Fruit fly (Drosophila melanogaster): ENCODE results near the gene CG42714.

The CG42714 gene

DNA sequence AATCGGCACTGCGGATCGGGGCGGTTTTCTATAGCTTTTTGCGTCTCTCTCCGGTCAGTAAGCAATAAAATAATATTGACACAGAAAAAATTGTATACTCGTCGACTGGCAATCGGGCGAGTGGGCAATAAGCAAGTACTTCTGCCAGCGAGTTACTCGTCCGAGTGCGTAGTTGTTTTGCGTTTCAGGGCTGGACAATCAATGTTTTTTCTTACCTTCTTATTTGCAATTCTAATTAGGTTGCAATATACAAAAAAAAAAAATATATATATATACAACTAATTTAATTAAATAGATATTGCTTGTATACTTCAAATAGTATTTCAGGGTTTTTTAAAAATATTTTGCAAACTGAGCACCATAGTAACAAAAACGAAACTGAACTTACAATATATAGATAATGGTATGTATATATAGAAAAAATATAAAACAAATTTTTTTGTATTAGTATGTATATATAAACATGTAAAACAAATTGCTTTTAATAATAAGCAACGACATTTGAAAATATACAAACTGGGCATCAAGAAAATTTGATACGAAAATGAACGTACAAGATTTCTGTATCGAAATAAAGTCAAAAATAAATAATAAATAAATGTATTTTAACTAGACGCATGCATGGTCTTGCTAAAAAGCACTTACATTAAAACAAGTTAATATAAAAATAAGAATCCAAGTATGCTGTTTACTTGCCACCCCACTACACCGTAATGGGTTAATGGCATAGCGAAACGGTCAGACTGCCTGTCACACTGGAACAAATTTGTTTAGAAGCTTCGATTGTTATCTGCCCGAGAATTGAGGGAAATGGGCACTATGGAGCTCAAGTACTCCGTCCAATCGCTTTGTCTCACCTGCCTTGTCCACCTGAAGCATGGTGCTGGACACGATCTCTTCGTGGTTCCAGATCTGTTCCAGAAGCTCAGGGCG is 44.6 kb downstream of the CG42714 start, which contains the start of the genes D19A and CG7386 (continued):
- peak; percentile 41 for TF ChIP-seq Atf-2 (GFP tag; optimal IDR thresholded peaks at IDR 0.05)
- TF ChIP-seq CG7839 (tag; optimal IDR thresholded peaks at IDR 0.05) = peak; percentile 61
- TF ChIP-seq CG4360 (GFP tag; IDR thresholded peaks at IDR 0.05) = no peak
- TF ChIP-seq CG15514 (GFP tag; optimal IDR thresholded peaks at IDR 0.05) = peak; percentile 76
- peak; percentile 39; the same call in 1 of the 2 replicates for TF ChIP-seq CG14667 (GFP tag; IDR thresholded peaks at IDR 0.05)
- no peak for TF ChIP-seq GATAe (GFP tag; conservative IDR thresholded peaks at IDR 0.05)
- peak; percentile 73 for TF ChIP-seq CG12391 (tag; optimal IDR thresholded peaks at IDR 0.05)
- no peak for TF ChIP-seq CG18011 (GFP tag; optimal IDR thresholded peaks at IDR 0.05)
- TF ChIP-seq Ets97D (GFP tag; optimal IDR thresholded peaks at IDR 0.05) = peak; percentile 57
- TF ChIP-seq fu2 (GFP tag; optimal IDR thresholded peaks at IDR 0.05) = peak; percentile 9
- peak; percentile 39 for TF ChIP-seq pnt (GFP tag; optimal IDR thresholded peaks at IDR 0.05)
- TF ChIP-seq peb (GFP tag; IDR thresholded peaks at IDR 0.05) = no peak
- TF ChIP-seq chif (GFP tag; optimal IDR thresholded peaks at IDR 0.05) = peak in 1 of 2 experiments; percentile 40
- peak; percentile 52 for TF ChIP-seq CG34422 (GFP tag; IDR thresholded peaks at IDR 0.05)
- peak; percentile 60 for TF ChIP-seq HLH3B (GFP tag; IDR thresholded peaks at IDR 0.05)
- TF ChIP-seq CG31441 (GFP tag; IDR thresholded peaks at IDR 0.05) = peak; percentile 57
- no peak for TF ChIP-seq CG15011 (GFP tag; optimal IDR thresholded peaks at IDR 0.05)
- peak; percentile 79 for TF ChIP-seq Dbx (GFP tag; IDR thresholded peaks at IDR 0.05)
- no peak for TF ChIP-seq pita (GFP tag; optimal IDR thresholded peaks at IDR 0.05)
- TF ChIP-seq CG9817 (tag; optimal IDR thresholded peaks at IDR 0.05) = peak; percentile 58
- no peak for TF ChIP-seq lov (optimal IDR thresholded peaks at IDR 0.05)
- TF ChIP-seq lov (GFP tag; IDR thresholded peaks at IDR 0.05) = peak; percentile 31; the same call in 1 of the 3 replicates
- no peak for TF ChIP-seq CG15479 (GFP tag; optimal IDR thresholded peaks at IDR 0.05)
- peak; percentile 97 for TF ChIP-seq Elba2 (GFP tag; optimal IDR thresholded peaks at IDR 0.05)
- TF ChIP-seq CG31388 (GFP tag; optimal IDR thresholded peaks at IDR 0.05) = no peak
- TF ChIP-seq HLH54F (GFP tag; optimal IDR thresholded peaks at IDR 0.05) = peak; percentile 79
- TF ChIP-seq kni (GFP tag; optimal IDR thresholded peaks at IDR 0.05) = no peak
- TF ChIP-seq psq (GFP tag; optimal IDR thresholded peaks at IDR 0.05) = no peak
- TF ChIP-seq CG10274 (GFP tag; optimal IDR thresholded peaks at IDR 0.05) = peak; percentile 41
- no peak for TF ChIP-seq eyg (GFP tag; optimal IDR thresholded peaks at IDR 0.05)
- peak; percentile 43 for TF ChIP-seq CG18599 (GFP tag; optimal IDR thresholded peaks at IDR 0.05)
- peak; percentile 44; the same call in 1 of the 2 replicates for TF ChIP-seq Rx (GFP tag; IDR thresholded peaks at IDR 0.05)
- no peak for TF ChIP-seq hkb (optimal IDR thresholded peaks at IDR 0.05)
- TF ChIP-seq hkb (GFP tag; IDR thresholded peaks at IDR 0.05) = peak; percentile 37; the same call in 1 of the 2 replicates
- no peak for TF ChIP-seq Kr (GFP tag; optimal IDR thresholded peaks at IDR 0.05)
- peak; percentile 57 for TF ChIP-seq CG1024 (GFP tag; IDR thresholded peaks at IDR 0.05)
- TF ChIP-seq YL-1 (GFP tag; optimal IDR thresholded peaks at IDR 0.05) = peak; percentile 52
- TF ChIP-seq Camta (GFP tag; optimal IDR thresholded peaks at IDR 0.05) = no peak
- no peak for TF ChIP-seq CG17568 (GFP tag; optimal IDR thresholded peaks at IDR 0.05)
- no peak for TF ChIP-seq CG8765 (GFP tag; IDR thresholded peaks at IDR 0.05)
- peak; percentile 80 for TF ChIP-seq D19A (tag; optimal IDR thresholded peaks at IDR 0.05)
- TF ChIP-seq nerfin-1 (tag; optimal IDR thresholded peaks at IDR 0.05) = peak; percentile 16
- TF ChIP-seq dati (GFP tag; IDR thresholded peaks at IDR 0.05) = no peak
- TF ChIP-seq Hr51 (GFP tag; optimal IDR thresholded peaks at IDR 0.05) = peak; percentile 17 to 49
- peak; percentile 32; the same call in 1 of the 2 replicates for TF ChIP-seq CG7372 (GFP tag; IDR thresholded peaks at IDR 0.05)
- no peak for TF ChIP-seq run (tag; optimal IDR thresholded peaks at IDR 0.05)
- TF ChIP-seq CrebB (tag; optimal IDR thresholded peaks at IDR 0.05) = no peak
- TF ChIP-seq sug (tag; optimal IDR thresholded peaks at IDR 0.05) = peak; percentile 25
- peak; percentile 11 for TF ChIP-seq Fer2 (tag; optimal IDR thresholded peaks at IDR 0.05)
